Fruit fly (Drosophila melanogaster): Measurements from ENCODE around the gene Ack.

Ack gene

dm6 chr3L:4076907-4077306, 31.1 kb upstream of the Ack start (continued):
- no peak for TF ChIP-seq Rfx (GFP tag; IDR thresholded peaks at IDR 0.05)
- no peak for TF ChIP-seq Hr39 (optimal IDR thresholded peaks at IDR 0.05)
- no peak for TF ChIP-seq CG4360 (GFP tag; IDR thresholded peaks at IDR 0.05)
- TF ChIP-seq Dbx (GFP tag; IDR thresholded peaks at IDR 0.05), result no peak
- no peak for TF ChIP-seq luna (GFP tag; optimal IDR thresholded peaks at IDR 0.05)
- TF ChIP-seq salm (tag; optimal IDR thresholded peaks at IDR 0.05), result no peak
- no peak for TF ChIP-seq CG10959 (GFP tag; IDR thresholded peaks at IDR 0.05)
- no peak for TF ChIP-seq Dfd (GFP tag; optimal IDR thresholded peaks at IDR 0.05)
- TF ChIP-seq pfk (GFP tag; optimal IDR thresholded peaks at IDR 0.05), result no peak
- no peak for TF ChIP-seq caup (GFP tag; optimal IDR thresholded peaks at IDR 0.05; ENCODE audit: severe bottlenecking)
- no peak for TF ChIP-seq grn (GFP tag; optimal IDR thresholded peaks at IDR 0.05)
- no peak for TF ChIP-seq CG6765 (GFP tag; optimal IDR thresholded peaks at IDR 0.05)
- no peak for TF ChIP-seq bcd (GFP tag; optimal IDR thresholded peaks at IDR 0.05)
- no peak for TF ChIP-seq z (GFP tag; IDR thresholded peaks at IDR 0.05)
- TF ChIP-seq kni (GFP tag; optimal IDR thresholded peaks at IDR 0.05), result peak; percentile 11
- TF ChIP-seq h (optimal IDR thresholded peaks at IDR 0.05), result no peak
- TF ChIP-seq ind (GFP tag; optimal IDR thresholded peaks at IDR 0.05), result no peak
- TF ChIP-seq pum (GFP tag; optimal IDR thresholded peaks at IDR 0.05), result no peak
- TF ChIP-seq oc (tag; optimal IDR thresholded peaks at IDR 0.05), result peak; percentile 40
- no peak for TF ChIP-seq Sox102F (GFP tag; optimal IDR thresholded peaks at IDR 0.05)
- TF ChIP-seq tup (GFP tag; optimal IDR thresholded peaks at IDR 0.05), result no peak
- no peak for TF ChIP-seq Taf1 (GFP tag; IDR thresholded peaks at IDR 0.05)
- no peak for TF ChIP-seq Eip74EF (GFP tag; optimal IDR thresholded peaks at IDR 0.05)
- TF ChIP-seq CG6654 (GFP tag; optimal IDR thresholded peaks at IDR 0.05), result no peak
- TF ChIP-seq grau (tag; optimal IDR thresholded peaks at IDR 0.05), result no peak
- TF ChIP-seq CG12769 (tag; optimal IDR thresholded peaks at IDR 0.05), result no peak
- TF ChIP-seq exex (tag; optimal IDR thresholded peaks at IDR 0.05), result no peak
- no peak for TF ChIP-seq CG3838 (GFP tag; optimal IDR thresholded peaks at IDR 0.05)
- TF ChIP-seq Elba2 (GFP tag; optimal IDR thresholded peaks at IDR 0.05), result no peak
- TF ChIP-seq nom (GFP tag; optimal IDR thresholded peaks at IDR 0.05), result no peak
- no peak for TF ChIP-seq Hmr (GFP tag; optimal IDR thresholded peaks at IDR 0.05)
- no peak for TF ChIP-seq mam (GFP tag; optimal IDR thresholded peaks at IDR 0.05)
- no peak for TF ChIP-seq dmrt11E (tag; optimal IDR thresholded peaks at IDR 0.05)
- TF ChIP-seq Adf1 (GFP tag; IDR thresholded peaks at IDR 0.05), result no peak
- no peak for TF ChIP-seq CG17361 (GFP tag; IDR thresholded peaks at IDR 0.05)
- TF ChIP-seq dysf (GFP tag; IDR thresholded peaks at IDR 0.05), result no peak
- no peak for TF ChIP-seq aop (GFP tag; IDR thresholded peaks at IDR 0.05)
- TF ChIP-seq Sry-δ (GFP tag; optimal IDR thresholded peaks at IDR 0.05), result no peak
- no peak for TF ChIP-seq CG18599 (GFP tag; optimal IDR thresholded peaks at IDR 0.05)
- TF ChIP-seq sr (GFP tag; IDR thresholded peaks at IDR 0.05), result 0 out of 3 replicates have a peak, but pooled peaks have one; percentile 25
- TF ChIP-seq toy (GFP tag; IDR thresholded peaks at IDR 0.05), result no peak
- no peak for TF ChIP-seq Nf-YB (GFP tag; optimal IDR thresholded peaks at IDR 0.05)
- peak; percentile 2 for TF ChIP-seq sd (tag; optimal IDR thresholded peaks at IDR 0.05)
- no peak for TF ChIP-seq dati (GFP tag; IDR thresholded peaks at IDR 0.05)

- TF ChIP-seq CG10979 (tag; optimal IDR thresholded peaks at IDR 0.05) (peak; percentile 47), CG4854 (GFP tag; optimal IDR thresholded peaks at IDR 0.05) (no peak), PHDP (tag; optimal IDR thresholded peaks at IDR 0.05) (peak; percentile 0), CG1603 (tag; optimal IDR thresholded peaks at IDR 0.05) (no peak), pan (optimal IDR thresholded peaks at IDR 0.05) (no peak), pan (GFP tag; optimal IDR thresholded peaks at IDR 0.05 in 1 of 2, IDR thresholded peaks at IDR 0.05 in 1 of 2) (no peak), scrt (GFP tag; optimal IDR thresholded peaks at IDR 0.05) (no peak), phol (tag; optimal IDR thresholded peaks at IDR 0.05) (peak; percentile 30), Blimp-1 (GFP tag; optimal IDR thresholded peaks at IDR 0.05) (peak; percentile 44), Mes4 (GFP tag; optimal IDR thresholded peaks at IDR 0.05) (no peak), rib (GFP tag; IDR thresholded peaks at IDR 0.05) (no peak), CG2712 (tag; optimal IDR thresholded peaks at IDR 0.05) (peak; percentile 33)
Measured at dm6 chr3L:4080278-4080677, 27.7 kb upstream of the Ack start.

Data from whole organism, embryonic.